Fruit fly (Drosophila melanogaster) whole organism, embryonic: ENCODE measurements around the gene CG33267.

ENCODE experiments used
- ATbp ChIP-seq: fragments of 200-800 bp; sonication (Bioruptor generic); optimal IDR thresholded peaks from 2 replicates; lab custom pipeline; 2017; ENCODE audit warnings: missing biosample characterization, mild to moderate bottlenecking, missing genetic modification characterization, missing genetic modification reagents
- Abd-B ChIP-seq: fragments of 200-800 bp; sonication (Bioruptor generic); optimal IDR thresholded peaks from 2 replicates; lab custom pipeline; 2018; ENCODE audit warnings: missing biosample characterization, mild to moderate bottlenecking, missing genetic modification characterization, moderate library complexity
- Aef1 ChIP-seq: fragments of 200-800 bp; sonication (Bioruptor generic); IDR thresholded peaks from 3 replicates; pipeline ENCODE4 v1.3.6; 2022; ENCODE audit warnings: missing biosample characterization, missing genetic modification characterization
- CG11247 ChIP-seq: fragments of 200-800 bp; sonication (Bioruptor generic); IDR thresholded peaks from 2 replicates; pipeline ENCODE4 v1.3.6; 2022; ENCODE audit warnings: missing biosample characterization, missing genetic modification characterization
- CG12659 ChIP-seq: fragments of 200-800 bp; sonication (Bioruptor generic); optimal IDR thresholded peaks from 3 replicates; lab custom pipeline; 2017; ENCODE audit warnings: mild to moderate bottlenecking, missing biosample characterization, missing genetic modification reagents, missing genetic modification characterization
- CG1529 ChIP-seq: fragments of 200-800 bp; sonication (Bioruptor generic); optimal IDR thresholded peaks from 3 replicates; lab custom pipeline; 2018; ENCODE audit warnings: missing biosample characterization, missing genetic modification characterization
- CG17328 ChIP-seq: fragments of 200-800 bp; sonication (Bioruptor generic); IDR thresholded peaks from 2 replicates; pipeline ENCODE4 v1.3.6; 2022; ENCODE audit warnings: missing biosample characterization, missing genetic modification characterization
- CG18262 ChIP-seq: fragments of 200-800 bp; optimal IDR thresholded peaks from 3 replicates; lab custom pipeline; 2019; ENCODE audit warnings: missing biosample characterization, mild to moderate bottlenecking, missing genetic modification characterization, moderate library complexity
- CG2875 ChIP-seq: fragments of 200-800 bp; sonication (Bioruptor generic); optimal IDR thresholded peaks from 2 replicates; lab custom pipeline; 2017; ENCODE audit warnings: missing biosample characterization, mild to moderate bottlenecking, missing genetic modification characterization, missing genetic modification reagents
- CG3726 ChIP-seq: fragments of 200-800 bp; sonication (Bioruptor generic); IDR thresholded peaks from 3 replicates; pipeline ENCODE4, ENCODE4 v1.3.6; 2022; ENCODE audit warnings: missing biosample characterization, missing genetic modification characterization
- CG3847 ChIP-seq: fragments of 200-800 bp; sonication (Bioruptor generic); IDR thresholded peaks from 2 replicates; pipeline ENCODE4 v1.3.6; 2022; ENCODE audit warnings: missing biosample characterization, missing genetic modification characterization
- CG4328 ChIP-seq: fragments of 200-800 bp; sonication (Bioruptor generic); optimal IDR thresholded peaks from 3 replicates; lab custom pipeline; 2017; ENCODE audit warnings: missing biosample characterization, missing genetic modification reagents, missing genetic modification characterization
- CG5180 ChIP-seq: fragments of 200-800 bp; sonication (Bioruptor generic); optimal IDR thresholded peaks from 3 replicates; lab custom pipeline; 2017; ENCODE audit warnings: missing biosample characterization, missing genetic modification characterization, mild to moderate bottlenecking, moderate library complexity, missing genetic modification reagents
- CG6854 ChIP-seq: fragments of 200-800 bp; sonication (Bioruptor generic); optimal IDR thresholded peaks from 3 replicates; lab custom pipeline; 2017; ENCODE audit warnings: missing biosample characterization, mild to moderate bottlenecking, missing genetic modification characterization
- CG7357 ChIP-seq: fragments of 200-800 bp; sonication (Bioruptor generic); IDR thresholded peaks from 3 replicates; pipeline ENCODE4 v1.3.6; 2022; ENCODE audit warnings: missing biosample characterization, missing genetic modification characterization
- CG7745 ChIP-seq: fragments of 200-800 bp; sonication (Bioruptor generic); optimal IDR thresholded peaks from 2 replicates; lab custom pipeline; 2018; ENCODE audit warnings: missing biosample characterization, mild to moderate bottlenecking, missing genetic modification characterization, moderate library complexity
- CG9437 ChIP-seq: fragments of 200-800 bp; sonication (Bioruptor generic); optimal IDR thresholded peaks from 2 replicates; lab custom pipeline; 2018; ENCODE audit warnings: missing biosample characterization, mild to moderate bottlenecking, missing genetic modification characterization
- D19A ChIP-seq: fragments of 200-800 bp; optimal IDR thresholded peaks from 3 replicates; lab custom pipeline; 2019; ENCODE audit warnings: missing biosample characterization, mild to moderate bottlenecking, missing genetic modification characterization, moderate library complexity
- Deaf1 ChIP-seq: fragments of 200-800 bp; optimal IDR thresholded peaks from 3 replicates; lab custom pipeline; 2019; ENCODE audit warnings: missing biosample characterization, mild to moderate bottlenecking, missing genetic modification characterization, moderate library complexity
- Jarid2 ChIP-seq: fragments of 200-800 bp; sonication (Bioruptor generic); optimal IDR thresholded peaks from 3 replicates; lab custom pipeline; 2017; ENCODE audit warnings: mild to moderate bottlenecking, missing biosample characterization, missing genetic modification reagents, missing genetic modification characterization
- Nf-YC ChIP-seq: fragments of 200-800 bp; optimal IDR thresholded peaks from 3 replicates; lab custom pipeline; 2019; ENCODE audit warnings: missing biosample characterization, mild to moderate bottlenecking, missing genetic modification characterization, moderate library complexity
- Side ChIP-seq: fragments of 200-800 bp; sonication (Bioruptor generic); optimal IDR thresholded peaks from 2 replicates; lab custom pipeline; 2016; ENCODE audit warnings: missing biosample characterization, missing genetic modification characterization
- Taf1 ChIP-seq: fragments of 200-800 bp; sonication (Bioruptor generic); IDR thresholded peaks from 2 replicates; pipeline ENCODE4 v1.3.6; 2022; ENCODE audit warnings: missing biosample characterization, missing genetic modification characterization
- Xbp1 ChIP-seq: fragments of 200-800 bp; sonication (Bioruptor generic); optimal IDR thresholded peaks from 3 replicates; lab custom pipeline; 2016; ENCODE audit warnings: missing biosample characterization, mild to moderate bottlenecking, missing genetic modification characterization
- Xrp1 ChIP-seq: fragments of 200-800 bp; sonication (Bioruptor generic); IDR thresholded peaks from 2 replicates; pipeline ENCODE4 v1.3.6; 2022; ENCODE audit warnings: missing biosample characterization, missing genetic modification characterization
- al ChIP-seq: fragments of 200-800 bp; sonication (Bioruptor generic); IDR thresholded peaks from 2 replicates; pipeline ENCODE4 v1.3.6; 2022; ENCODE audit warnings: missing biosample characterization, missing genetic modification characterization
- aop ChIP-seq: fragments of 200-800 bp; sonication (Bioruptor generic); IDR thresholded peaks from 2 replicates; pipeline ENCODE4 v1.3.6; 2022; ENCODE audit warnings: missing biosample characterization, missing genetic modification characterization
- ara ChIP-seq: fragments of 200-800 bp; sonication (Bioruptor generic); IDR thresholded peaks from 2 replicates; pipeline ENCODE4 v1.3.6; 2022; ENCODE audit warnings: missing biosample characterization, missing genetic modification characterization
- ato ChIP-seq: fragments of 200-800 bp; sonication (Bioruptor generic); IDR thresholded peaks from 2 replicates; pipeline ENCODE4 v1.3.6; 2022; ENCODE audit warnings: missing biosample characterization, missing genetic modification characterization; ENCODE audit not compliant: partially characterized antibody
- az2 ChIP-seq: fragments of 200-800 bp; sonication (Bioruptor generic); optimal IDR thresholded peaks from 3 replicates; lab custom pipeline; 2016; ENCODE audit warnings: missing biosample characterization, missing genetic modification characterization
- btn ChIP-seq: fragments of 200-800 bp; sonication (Bioruptor generic); optimal IDR thresholded peaks from 2 replicates; lab custom pipeline; 2016; ENCODE audit warnings: missing biosample characterization, missing genetic modification characterization
- cato ChIP-seq: fragments of 200-800 bp; sonication (Bioruptor generic); optimal IDR thresholded peaks from 2 replicates; lab custom pipeline; 2016; ENCODE audit warnings: missing biosample characterization, missing genetic modification characterization, borderline replicate concordance
- crp ChIP-seq, 2 experiments: fragments of 200-800 bp; sonication (Bioruptor generic); optimal IDR thresholded peaks; 2 replicates in 1 of 2; 3 replicates in 1 of 2; lab custom pipeline; 2017; ENCODE audit warnings: missing biosample characterization in 2 of 2, missing genetic modification characterization in 2 of 2, mild to moderate bottlenecking in 1 of 2, moderate library complexity in 1 of 2
- cwo ChIP-seq: fragments of 200-800 bp; sonication (Bioruptor generic); optimal IDR thresholded peaks from 3 replicates; lab custom pipeline; 2017; ENCODE audit warnings: missing biosample characterization, missing genetic modification characterization, mild to moderate bottlenecking, moderate library complexity, missing genetic modification reagents
- dmrt11E ChIP-seq: fragments of 200-800 bp; sonication (Bioruptor generic); optimal IDR thresholded peaks from 3 replicates; lab custom pipeline; 2018; ENCODE audit warnings: missing biosample characterization, mild to moderate bottlenecking, missing genetic modification characterization, moderate library complexity
- dpn ChIP-seq, 2 experiments: fragments of 200-800 bp; sonication (Bioruptor generic); optimal IDR thresholded peaks; 3 replicates each; lab custom pipeline; 2016; ENCODE audit warnings: missing biosample characterization in 2 of 2, missing genetic modification characterization in 2 of 2
- fru ChIP-seq: fragments of >200 bp; optimal IDR thresholded peaks from 2 replicates; lab custom pipeline; 2017
- ftz-f1 ChIP-seq: fragments of 200-800 bp; sonication (Bioruptor generic); optimal IDR thresholded peaks from 2 replicates; lab custom pipeline; 2016; ENCODE audit warnings: missing biosample characterization, missing genetic modification characterization
- gcm2 ChIP-seq: fragments of 200-800 bp; sonication (Bioruptor generic); optimal IDR thresholded peaks from 2 replicates; lab custom pipeline; 2016; ENCODE audit warnings: missing biosample characterization, missing genetic modification characterization
- gro ChIP-seq: fragments of 200-800 bp; sonication (Bioruptor generic); optimal IDR thresholded peaks from 2 replicates; lab custom pipeline; 2016; ENCODE audit warnings: missing biosample characterization, missing genetic modification characterization
- lbe ChIP-seq: fragments of 200-800 bp; sonication (Bioruptor generic); optimal IDR thresholded peaks from 2 replicates; lab custom pipeline; 2016; ENCODE audit warnings: missing biosample characterization, mild to moderate bottlenecking, missing genetic modification characterization
- lilli ChIP-seq: fragments of 200-800 bp; sonication (Bioruptor generic); optimal IDR thresholded peaks from 3 replicates; lab custom pipeline; 2016; ENCODE audit warnings: missing biosample characterization, missing genetic modification characterization
- pfk ChIP-seq: fragments of 200-800 bp; sonication (Bioruptor generic); optimal IDR thresholded peaks from 2 replicates; lab custom pipeline; 2018; ENCODE audit warnings: missing biosample characterization, mild to moderate bottlenecking, missing genetic modification characterization, moderate library complexity
- psq ChIP-seq: fragments of 200-800 bp; sonication (Bioruptor generic); optimal IDR thresholded peaks from 2 replicates; lab custom pipeline; 2017; ENCODE audit warnings: missing biosample characterization, missing genetic modification characterization
- schlank ChIP-seq: fragments of 200-800 bp; sonication (Bioruptor generic); optimal IDR thresholded peaks from 2 replicates; lab custom pipeline; 2018; ENCODE audit warnings: missing biosample characterization, mild to moderate bottlenecking, missing genetic modification characterization
- slou ChIP-seq: fragments of 200-800 bp; sonication (Bioruptor generic); optimal IDR thresholded peaks from 3 replicates; lab custom pipeline; 2016; ENCODE audit warnings: missing biosample characterization, missing genetic modification characterization
- so ChIP-seq: fragments of 200-800 bp; sonication (Bioruptor generic); IDR thresholded peaks from 3 replicates; pipeline ENCODE4 v1.3.6; 2022; ENCODE audit warnings: missing biosample characterization, missing genetic modification characterization
- ttk ChIP-seq: fragments of 200-800 bp; sonication (Bioruptor generic); IDR thresholded peaks from 2 replicates; pipeline ENCODE4 v2.1.2; 2022; ENCODE audit warnings: missing biosample characterization, missing genetic modification characterization
- vnd ChIP-seq: fragments of 200-800 bp; sonication (Bioruptor generic); IDR thresholded peaks from 3 replicates; pipeline ENCODE4 v1.3.6; 2022; ENCODE audit warnings: missing biosample characterization, missing genetic modification characterization; ENCODE audit not compliant: partially characterized antibody

CG33267 gene

dm6 chr3L:11555662-11556460, 8.4 kb upstream of the CG33267 start (continued):
- TF ChIP-seq CG1529 (GFP tag; lab: Kevin White, UChicago), result peak; percentile 61
- peak; percentile 82 for TF ChIP-seq dmrt11E (tag; lab: Kevin White, UChicago)
- TF ChIP-seq Deaf1 (tag; lab: Kevin White, UChicago), result peak; percentile 66
- TF ChIP-seq crp (GFP tag; optimal IDR thresholded peaks at IDR 0.05; lab: Kevin White, UChicago), result peak in 1 of 2 experiments; percentile 0
- peak; percentile 78 for TF ChIP-seq D19A (tag; lab: Kevin White, UChicago)
- TF ChIP-seq CG18262 (tag; lab: Kevin White, UChicago), result peak; percentile 89
- TF ChIP-seq ftz-f1 (GFP tag; lab: Kevin White, UChicago), result no peak
- peak; percentile 49 for TF ChIP-seq cwo (GFP tag; lab: Kevin White, UChicago)
- TF ChIP-seq ato (GFP tag; lab: Robert Waterston, UW), result no peak
- TF ChIP-seq Side, result peak; percentile 20
- peak; percentile 45 for TF ChIP-seq CG17328 (GFP tag; lab: Robert Waterston, UW)
- peak; percentile 49 for TF ChIP-seq CG6854 (GFP tag; lab: Kevin White, UChicago)
- 0 out of 3 replicates have a peak, but pooled peaks have one; percentile 30 for TF ChIP-seq CG7357 (GFP tag; lab: Robert Waterston, UW)
- TF ChIP-seq CG11247 (GFP tag; lab: Robert Waterston, UW), result no peak
- TF ChIP-seq Xbp1 (GFP tag; lab: Kevin White, UChicago), result peak; percentile 63
- peak; percentile 61 for TF ChIP-seq CG2875
- peak; percentile 38 for TF ChIP-seq ATbp
- peak; percentile 46; the same call in 1 of the 2 replicates for TF ChIP-seq ttk (GFP tag; lab: Robert Waterston, UW)
- TF ChIP-seq CG12659 (GFP tag; lab: Kevin White, UChicago), result peak; percentile 71
- peak; percentile 78 for TF ChIP-seq CG9437 (GFP tag; lab: Kevin White, UChicago)
- TF ChIP-seq psq, result peak; percentile 43
- peak; percentile 76; the same call in 1 of the 2 replicates for TF ChIP-seq Xrp1 (GFP tag; lab: Robert Waterston, UW)
- TF ChIP-seq Jarid2, result peak; percentile 34
- TF ChIP-seq fru, result no peak
- TF ChIP-seq lilli, result peak; percentile 44
- TF ChIP-seq CG3847 (GFP tag; lab: Robert Waterston, UW), result peak; percentile 59; the same call in 1 of the 2 replicates
- TF ChIP-seq CG3726 (GFP tag; lab: Robert Waterston, UW), result no peak; the same call in 2 of the 3 replicates
- TF ChIP-seq schlank (tag; lab: Kevin White, UChicago), result no peak
- no peak for TF ChIP-seq gcm2 (GFP tag; lab: Kevin White, UChicago)
- peak; percentile 53 for TF ChIP-seq az2 (GFP tag; lab: Kevin White, UChicago)
- TF ChIP-seq Nf-YC (tag; lab: Kevin White, UChicago), result peak; percentile 50
- no peak for TF ChIP-seq vnd (GFP tag; lab: Robert Waterston, UW)
- TF ChIP-seq cato (GFP tag; lab: Kevin White, UChicago), result peak; percentile 33
- TF ChIP-seq btn (GFP tag; lab: Kevin White, UChicago), result no peak
- no peak for TF ChIP-seq ara (GFP tag; lab: Robert Waterston, UW)
- TF ChIP-seq so, result peak; percentile 51; the same call in 1 of the 3 replicates
- 0 out of 2 replicates have a peak, but pooled peaks have one; percentile 42 for TF ChIP-seq aop (GFP tag; lab: Robert Waterston, UW)
- TF ChIP-seq slou, result no peak
- peak; percentile 57 for TF ChIP-seq CG4328 (GFP tag; lab: Kevin White, UChicago)
- TF ChIP-seq pfk (GFP tag; lab: Kevin White, UChicago), result no peak
- TF ChIP-seq dpn (GFP tag; optimal IDR thresholded peaks at IDR 0.05; lab: Kevin White, UChicago), result peak; percentile 44 to 59
- TF ChIP-seq CG5180 (GFP tag; lab: Kevin White, UChicago), result peak; percentile 48
- TF ChIP-seq lbe, result no peak
- no peak for TF ChIP-seq Taf1 (GFP tag; lab: Robert Waterston, UW)
- no peak for TF ChIP-seq CG7745
- TF ChIP-seq Abd-B (GFP tag; lab: Kevin White, UChicago), result peak; percentile 64
- 0 out of 3 replicates have a peak, but pooled peaks have one; percentile 36 for TF ChIP-seq Aef1
- peak; percentile 46 for TF ChIP-seq gro (GFP tag; lab: Kevin White, UChicago)
- TF ChIP-seq al (GFP tag; lab: Robert Waterston, UW), result no peak
